Fruit fly (Drosophila melanogaster) whole organism, prepupa: ENCODE measurements around the gene CG13896.

ENCODE experiments used
- CG10669 ChIP-seq: fragments of 200-800 bp; sonication (Bioruptor generic); optimal IDR thresholded peaks from 3 replicates; lab custom pipeline; 2018; ENCODE audit warnings: missing biosample characterization, mild to moderate bottlenecking, missing genetic modification characterization, moderate library complexity
- CG11762 ChIP-seq: fragments of 200-800 bp; sonication (Bioruptor generic); optimal IDR thresholded peaks from 3 replicates; lab custom pipeline; 2016; ENCODE audit warnings: missing biosample characterization, missing genetic modification characterization; ENCODE audit not compliant: insufficient read depth
- CG15336 ChIP-seq: fragments of 200-800 bp; sonication (Bioruptor generic); IDR thresholded peaks from 2 replicates; pipeline ENCODE4 v1.3.6; 2022; ENCODE audit warnings: missing biosample characterization, missing genetic modification characterization
- CG4318 ChIP-seq: fragments of 200-800 bp; sonication (Bioruptor generic); optimal IDR thresholded peaks from 3 replicates; lab custom pipeline; 2017; ENCODE audit warnings: missing biosample characterization, mild to moderate bottlenecking, missing genetic modification characterization
- CG8119 ChIP-seq: fragments of 200-800 bp; sonication (Bioruptor generic); IDR thresholded peaks from 3 replicates; pipeline ENCODE4 v1.3.6; 2022; ENCODE audit warnings: missing biosample characterization, missing genetic modification characterization
- CG9139 ChIP-seq: fragments of 200-800 bp; sonication (Bioruptor generic); optimal IDR thresholded peaks from 3 replicates; lab custom pipeline; 2017; ENCODE audit warnings: missing biosample characterization, mild to moderate bottlenecking, missing genetic modification characterization
- Eip93F ChIP-seq: fragments of 200-800 bp; sonication (Bioruptor generic); optimal IDR thresholded peaks from 2 replicates; lab custom pipeline; 2016; ENCODE audit warnings: missing biosample characterization, mild to moderate bottlenecking, missing genetic modification characterization
- Ets21C ChIP-seq: fragments of 200-800 bp; sonication (Bioruptor generic); optimal IDR thresholded peaks from 3 replicates; lab custom pipeline; 2016; ENCODE audit warnings: missing biosample characterization, missing genetic modification characterization
- Lpt ChIP-seq: fragments of 200-800 bp; sonication (Bioruptor generic); optimal IDR thresholded peaks from 3 replicates; lab custom pipeline; 2016; ENCODE audit warnings: missing biosample characterization, missing genetic modification characterization
- Sox15 ChIP-seq: fragments of 200-800 bp; sonication (Bioruptor generic); optimal IDR thresholded peaks from 3 replicates; lab custom pipeline; 2016; ENCODE audit warnings: missing biosample characterization, missing genetic modification characterization
- dac ChIP-seq: fragments of 200-800 bp; sonication (Bioruptor generic); optimal IDR thresholded peaks from 2 replicates; lab custom pipeline; 2017; ENCODE audit warnings: missing biosample characterization, mild to moderate bottlenecking, missing genetic modification characterization
- fd59A ChIP-seq: fragments of 200-800 bp; sonication (Bioruptor generic); optimal IDR thresholded peaks from 2 replicates; lab custom pipeline; 2017; ENCODE audit warnings: missing biosample characterization, mild to moderate bottlenecking, missing genetic modification characterization, missing genetic modification reagents
- fd85E ChIP-seq: fragments of 200-800 bp; sonication (Bioruptor generic); optimal IDR thresholded peaks from 3 replicates; lab custom pipeline; 2016; ENCODE audit warnings: missing biosample characterization, missing genetic modification characterization
- pdm3 ChIP-seq: fragments of 200-800 bp; sonication (Bioruptor generic); optimal IDR thresholded peaks from 3 replicates; lab custom pipeline; 2016; ENCODE audit warnings: missing biosample characterization, missing genetic modification characterization
- ss ChIP-seq, 2 experiments: fragments of 200-800 bp; sonication (Bioruptor generic); optimal IDR thresholded peaks; 2 replicates in 1 of 2; 3 replicates in 1 of 2; lab custom pipeline; 2017 to 2018; ENCODE audit warnings: mild to moderate bottlenecking in 2 of 2, missing biosample characterization in 2 of 2, missing genetic modification characterization in 2 of 2, moderate library complexity in 1 of 2
- topi ChIP-seq: fragments of 200-800 bp; sonication (Bioruptor generic); optimal IDR thresholded peaks from 3 replicates; lab custom pipeline; 2016; ENCODE audit warnings: missing biosample characterization, missing genetic modification characterization

The CG13896 gene

DNA sequence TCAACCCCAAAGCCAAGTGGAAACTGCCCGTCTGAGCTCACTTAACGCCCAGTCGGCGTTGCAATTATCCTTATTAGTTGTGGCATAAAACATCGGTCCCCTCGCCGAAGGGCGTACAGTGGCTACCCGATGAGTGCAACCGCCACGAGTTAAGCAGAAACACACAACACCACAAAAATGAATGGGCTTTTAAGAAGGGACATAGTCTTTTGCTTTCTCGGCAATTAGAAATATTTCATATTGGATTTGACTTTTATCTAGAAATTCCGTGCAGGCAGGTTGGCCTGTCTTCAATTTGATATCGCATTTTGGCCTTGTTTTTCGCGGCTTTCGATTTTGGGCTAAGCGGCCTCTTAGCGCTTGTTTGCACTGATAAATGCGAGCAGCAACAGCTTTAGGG is 47.8 kb downstream of the CG13896 start (continued):
- TF ChIP-seq CG4318 (GFP tag; lab: Kevin White, UChicago): peak; percentile 7
- peak; percentile 24 to 50 for TF ChIP-seq ss (GFP tag; optimal IDR thresholded peaks at IDR 0.05; lab: Kevin White, UChicago)
- TF ChIP-seq CG11762 (GFP tag; lab: Kevin White, UChicago): peak; percentile 60
- TF ChIP-seq CG8119 (GFP tag; lab: Robert Waterston, UW): 0 out of 3 replicates have a peak, but pooled peaks have one; percentile 33
- TF ChIP-seq topi (GFP tag; lab: Kevin White, UChicago): peak; percentile 83
- no peak for TF ChIP-seq fd85E (GFP tag; lab: Kevin White, UChicago)
- TF ChIP-seq pdm3: peak; percentile 63
- TF ChIP-seq fd59A (GFP tag; lab: Kevin White, UChicago): peak; percentile 33
- TF ChIP-seq dac: no peak
- no peak for TF ChIP-seq CG9139
- peak; percentile 36 for TF ChIP-seq Sox15 (GFP tag; lab: Kevin White, UChicago)
- no peak for TF ChIP-seq CG15336
- TF ChIP-seq Lpt (GFP tag; lab: Kevin White, UChicago): no peak
- peak; percentile 77 for TF ChIP-seq Ets21C (GFP tag; lab: Kevin White, UChicago)
- TF ChIP-seq CG10669: peak; percentile 44
- TF ChIP-seq Eip93F (GFP tag; lab: Kevin White, UChicago): peak; percentile 56
